Fruit fly (Drosophila melanogaster) whole organism, adult: ENCODE data around the gene CG11619.
A peak's percentile ranks its signal among the peaks of the same experiment; 100 is the strongest.

ENCODE experiments used
- CG11617 ChIP-seq: fragments of 200-800 bp; sonication (Bioruptor generic); optimal IDR thresholded peaks from 2 replicates; lab custom pipeline; 2017; ENCODE audit warnings: mild to moderate bottlenecking, missing biosample characterization, missing genetic modification reagents, missing genetic modification characterization
- CG12768 ChIP-seq: fragments of 200-800 bp; sonication (Bioruptor generic); optimal IDR thresholded peaks from 2 replicates; lab custom pipeline; 2017; ENCODE audit warnings: missing biosample characterization, missing genetic modification characterization, mild to moderate bottlenecking, moderate library complexity, missing genetic modification reagents
- CG14711 ChIP-seq: fragments of 200-800 bp; sonication (Bioruptor generic); optimal IDR thresholded peaks from 2 replicates; lab custom pipeline; 2018; ENCODE audit warnings: missing biosample characterization, mild to moderate bottlenecking, missing genetic modification characterization, moderate library complexity
- CG1620 ChIP-seq: fragments of 200-800 bp; sonication (Bioruptor generic); optimal IDR thresholded peaks from 2 replicates; lab custom pipeline; 2016; ENCODE audit warnings: missing biosample characterization, missing genetic modification characterization
- CG33017 ChIP-seq: fragments of 200-800 bp; sonication (Bioruptor generic); optimal IDR thresholded peaks from 2 replicates; lab custom pipeline; 2018; ENCODE audit warnings: missing biosample characterization, mild to moderate bottlenecking, missing genetic modification characterization, moderate library complexity
- CG5204 ChIP-seq: fragments of 200-800 bp; sonication (Bioruptor generic); optimal IDR thresholded peaks from 2 replicates; lab custom pipeline; 2016; ENCODE audit warnings: missing biosample characterization, missing genetic modification characterization
- CG7045 ChIP-seq: fragments of 200-800 bp; sonication (Bioruptor generic); optimal IDR thresholded peaks from 2 replicates; lab custom pipeline; 2017; ENCODE audit warnings: missing biosample characterization, mild to moderate bottlenecking, missing genetic modification characterization
- CG7101 ChIP-seq: fragments of 200-800 bp; sonication (Bioruptor generic); optimal IDR thresholded peaks from 2 replicates; lab custom pipeline; 2018; ENCODE audit warnings: missing biosample characterization, mild to moderate bottlenecking, missing genetic modification characterization, moderate library complexity
- Clk ChIP-seq: fragments of 200-800 bp; sonication (Bioruptor generic); optimal IDR thresholded peaks from 2 replicates; lab custom pipeline; 2017; ENCODE audit warnings: missing biosample characterization, missing genetic modification characterization
- Crg-1 ChIP-seq: fragments of 200-800 bp; sonication (Bioruptor generic); optimal IDR thresholded peaks from 2 replicates; lab custom pipeline; 2016; ENCODE audit warnings: missing biosample characterization, missing genetic modification characterization
- Hr96 ChIP-seq: fragments of 200-800 bp; sonication (Bioruptor generic); optimal IDR thresholded peaks from 2 replicates; lab custom pipeline; 2016; ENCODE audit warnings: missing biosample characterization, missing genetic modification characterization
- Mnt ChIP-seq: fragments of 200-800 bp; sonication (Bioruptor generic); optimal IDR thresholded peaks from 2 replicates; lab custom pipeline; 2016; ENCODE audit warnings: missing biosample characterization, mild to moderate bottlenecking, missing genetic modification characterization
- bab1 ChIP-seq: fragments of 200-800 bp; sonication (Bioruptor generic); optimal IDR thresholded peaks from 3 replicates; lab custom pipeline; 2019; ENCODE audit warnings: missing biosample characterization, mild to moderate bottlenecking, missing genetic modification characterization, moderate library complexity
- cic ChIP-seq: fragments of 200-800 bp; sonication (Bioruptor generic); optimal IDR thresholded peaks from 2 replicates; lab custom pipeline; 2017; ENCODE audit warnings: missing biosample characterization, mild to moderate bottlenecking, missing genetic modification characterization, moderate library complexity
- cnc ChIP-seq, 2 experiments: fragments of >200 bp; optimal IDR thresholded peaks; 2 replicates each; lab custom pipeline; 2017
- kay ChIP-seq: fragments of 200-800 bp; sonication (Bioruptor generic); peaks from one replicate; lab custom pipeline; 2016; ENCODE audit warnings: missing biosample characterization, missing genetic modification characterization, borderline replicate concordance
- ovo ChIP-seq: fragments of 200-800 bp; sonication (Bioruptor generic); optimal IDR thresholded peaks from 2 replicates; lab custom pipeline; 2016; ENCODE audit warnings: missing biosample characterization, missing genetic modification characterization
- pad ChIP-seq: fragments of 200-800 bp; sonication (Bioruptor generic); optimal IDR thresholded peaks from 3 replicates; lab custom pipeline; 2017; ENCODE audit warnings: missing biosample characterization, missing genetic modification characterization, mild to moderate bottlenecking, moderate library complexity, missing genetic modification reagents
- tj ChIP-seq: fragments of 200-800 bp; sonication (Bioruptor generic); optimal IDR thresholded peaks from 3 replicates; lab custom pipeline; 2017; ENCODE audit warnings: missing biosample characterization, mild to moderate bottlenecking, missing genetic modification characterization, moderate library complexity
- toe ChIP-seq: fragments of 200-800 bp; sonication (Bioruptor generic); optimal IDR thresholded peaks from 2 replicates; lab custom pipeline; 2016; ENCODE audit warnings: missing biosample characterization, missing genetic modification characterization

The CG11619 gene

DNA sequence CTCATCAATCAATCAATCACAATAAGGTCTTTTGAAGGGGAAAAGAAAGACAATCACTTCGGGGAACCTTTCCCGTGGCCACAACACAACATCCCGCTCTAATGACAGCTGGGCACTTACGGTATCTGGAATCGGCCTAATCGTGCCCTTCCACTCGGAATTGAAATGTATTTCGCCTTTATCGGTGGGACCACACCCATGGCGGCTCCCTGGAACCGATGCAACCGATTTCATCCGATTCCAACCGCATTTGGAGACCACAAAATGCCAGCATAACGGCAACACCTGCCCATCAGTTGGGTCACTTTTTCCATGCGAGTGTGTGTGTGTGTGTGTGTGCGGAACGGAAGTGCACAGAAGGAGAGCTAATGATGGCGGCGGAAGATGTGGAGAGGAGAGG, 44.6 kb upstream of the CG11619 start:
- no peak for TF ChIP-seq CG14711 (tag; lab: Kevin White, UChicago)
- TF ChIP-seq bab1 (GFP tag; lab: Kevin White, UChicago), result no peak
- no peak for TF ChIP-seq Crg-1
- TF ChIP-seq tj (GFP tag; lab: Kevin White, UChicago), result no peak
- TF ChIP-seq CG11617 (GFP tag; lab: Kevin White, UChicago), result no peak
- TF ChIP-seq Mnt (GFP tag; lab: Kevin White, UChicago), result no peak
- no peak for TF ChIP-seq CG1620 (GFP tag; lab: Kevin White, UChicago)
- TF ChIP-seq CG5204 (GFP tag; lab: Kevin White, UChicago), result no peak
- TF ChIP-seq cic (GFP tag; lab: Kevin White, UChicago), result no peak
- TF ChIP-seq CG33017 (tag; lab: Kevin White, UChicago), result no peak
- TF ChIP-seq ovo (GFP tag; lab: Kevin White, UChicago), result no peak
- TF ChIP-seq cnc (optimal IDR thresholded peaks at IDR 0.05; lab: Kevin White, UChicago), result no peak
- no peak for TF ChIP-seq CG7045 (GFP tag; lab: Kevin White, UChicago)
- no peak for TF ChIP-seq toe (GFP tag; lab: Kevin White, UChicago)

DNA sequence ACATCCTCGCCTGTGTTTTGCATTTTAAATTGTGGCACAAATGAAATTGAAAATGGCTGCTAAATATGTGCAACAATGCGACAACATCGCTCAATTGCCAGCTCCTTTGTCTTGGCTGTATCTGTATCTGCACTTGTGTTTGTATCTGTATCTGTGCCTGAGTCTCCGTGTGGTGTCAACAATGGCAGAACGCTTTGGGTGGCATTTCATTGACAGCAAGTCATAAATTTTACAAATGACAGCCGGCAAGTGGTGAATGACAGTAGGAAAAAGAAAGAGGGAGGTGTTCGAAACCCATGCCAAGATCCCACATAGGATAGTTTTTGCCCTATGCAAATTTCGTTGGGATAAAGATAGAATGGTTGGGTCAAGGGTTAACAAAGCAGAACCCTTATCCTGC, 43.7 kb upstream of the CG11619 start:
- no peak for TF ChIP-seq tj (GFP tag; lab: Kevin White, UChicago)
- no peak for TF ChIP-seq cic (GFP tag; lab: Kevin White, UChicago)
- no peak for TF ChIP-seq CG12768 (GFP tag; lab: Kevin White, UChicago)
- no peak for TF ChIP-seq Hr96 (GFP tag; lab: Kevin White, UChicago)
- TF ChIP-seq CG5204 (GFP tag; lab: Kevin White, UChicago), result no peak
- TF ChIP-seq Clk (GFP tag; lab: Kevin White, UChicago), result no peak
- TF ChIP-seq pad, result no peak
- no peak for TF ChIP-seq CG7045 (GFP tag; lab: Kevin White, UChicago)
- TF ChIP-seq ovo (GFP tag; lab: Kevin White, UChicago), result no peak
- TF ChIP-seq CG11617 (GFP tag; lab: Kevin White, UChicago), result no peak
- no peak for TF ChIP-seq cnc (optimal IDR thresholded peaks at IDR 0.05; lab: Kevin White, UChicago)
- TF ChIP-seq CG7101 (tag; lab: Kevin White, UChicago), result no peak

DNA sequence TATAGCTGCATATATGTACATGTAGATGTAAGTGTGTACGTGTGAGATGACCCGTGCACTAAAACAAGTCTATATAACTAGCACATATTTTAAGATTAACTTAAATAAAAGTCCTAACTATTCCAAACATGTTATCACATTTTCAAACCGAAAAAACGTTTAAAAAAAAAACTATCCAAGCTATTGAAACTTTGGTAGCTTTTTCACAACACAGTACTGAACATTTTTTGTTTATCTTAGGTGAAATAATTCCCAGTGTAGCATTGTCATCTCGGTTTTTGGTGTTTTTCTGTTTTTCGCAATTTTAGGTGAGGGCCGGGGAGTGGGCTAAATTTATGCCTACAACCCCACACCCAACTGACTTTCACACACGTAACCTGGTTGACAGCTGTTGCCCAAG, 39.0 kb upstream of the CG11619 start:
- TF ChIP-seq CG12768 (GFP tag; lab: Kevin White, UChicago), result no peak
- TF ChIP-seq CG7101 (tag; lab: Kevin White, UChicago), result no peak
- no peak for TF ChIP-seq Mnt (GFP tag; lab: Kevin White, UChicago)
- TF ChIP-seq Crg-1, result no peak
- TF ChIP-seq bab1 (GFP tag; lab: Kevin White, UChicago), result no peak
- TF ChIP-seq cnc (optimal IDR thresholded peaks at IDR 0.05; lab: Kevin White, UChicago), result no peak
- no peak for TF ChIP-seq CG5204 (GFP tag; lab: Kevin White, UChicago)
- TF ChIP-seq tj (GFP tag; lab: Kevin White, UChicago), result no peak
- TF ChIP-seq CG7045 (GFP tag; lab: Kevin White, UChicago), result no peak
- no peak for TF ChIP-seq CG11617 (GFP tag; lab: Kevin White, UChicago)
- TF ChIP-seq CG33017 (tag; lab: Kevin White, UChicago), result no peak

DNA sequence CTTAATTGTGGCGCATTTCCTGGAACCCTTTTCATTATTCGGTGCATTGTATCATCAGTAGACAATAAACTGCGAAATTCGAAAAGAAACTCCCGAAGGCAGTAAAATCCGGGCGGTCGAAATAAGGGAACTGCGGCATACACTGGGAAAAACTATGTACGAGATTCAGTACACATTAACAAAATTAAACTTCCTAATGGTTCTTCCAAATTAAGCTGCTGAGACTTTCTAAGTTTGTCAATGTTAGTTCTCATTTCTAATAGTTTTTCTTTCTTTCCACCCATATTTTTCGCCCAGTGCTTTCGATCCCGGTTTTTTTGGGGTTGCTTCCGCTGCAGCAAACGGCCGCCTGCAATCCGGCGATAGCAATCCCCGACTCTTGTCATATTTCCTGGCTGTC, 36.7 kb upstream of the CG11619 start:
- TF ChIP-seq CG1620 (GFP tag; lab: Kevin White, UChicago) (no peak), tj (GFP tag; lab: Kevin White, UChicago) (no peak), CG5204 (GFP tag; lab: Kevin White, UChicago) (no peak), kay (GFP tag; lab: Kevin White, UChicago) (no peak), Clk (GFP tag; lab: Kevin White, UChicago) (no peak), CG7045 (GFP tag; lab: Kevin White, UChicago) (no peak), Crg-1 (no peak), CG14711 (tag; lab: Kevin White, UChicago) (no peak), CG12768 (GFP tag; lab: Kevin White, UChicago) (no peak), toe (GFP tag; lab: Kevin White, UChicago) (no peak), ovo (GFP tag; lab: Kevin White, UChicago) (no peak), CG11617 (GFP tag; lab: Kevin White, UChicago) (no peak), CG7101 (tag; lab: Kevin White, UChicago) (no peak)

DNA sequence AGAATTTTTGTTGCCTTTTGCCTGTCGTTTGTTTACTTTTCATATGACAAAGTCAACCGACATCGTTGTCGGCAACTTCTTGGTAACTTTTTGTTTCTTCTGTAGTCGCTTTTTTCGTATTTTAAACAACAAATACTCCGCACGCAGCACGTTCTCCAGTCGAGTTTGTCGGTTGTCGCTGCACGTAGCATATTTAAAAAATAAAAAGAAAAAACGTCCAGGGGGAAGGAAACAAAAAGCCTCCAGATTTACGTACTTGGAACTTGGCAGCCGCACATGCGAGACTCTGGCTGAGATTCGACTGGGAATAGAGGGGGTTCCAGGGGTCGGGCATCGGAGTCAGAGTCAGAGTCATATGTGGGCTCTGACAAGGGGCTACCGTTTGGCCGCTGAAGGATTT, 33.6 kb upstream of the CG11619 start:
- no peak for TF ChIP-seq Clk (GFP tag; lab: Kevin White, UChicago)
- TF ChIP-seq CG7101 (tag; lab: Kevin White, UChicago), result no peak
- TF ChIP-seq CG5204 (GFP tag; lab: Kevin White, UChicago), result no peak
- TF ChIP-seq Hr96 (GFP tag; lab: Kevin White, UChicago), result no peak
- TF ChIP-seq CG11617 (GFP tag; lab: Kevin White, UChicago), result no peak

DNA sequence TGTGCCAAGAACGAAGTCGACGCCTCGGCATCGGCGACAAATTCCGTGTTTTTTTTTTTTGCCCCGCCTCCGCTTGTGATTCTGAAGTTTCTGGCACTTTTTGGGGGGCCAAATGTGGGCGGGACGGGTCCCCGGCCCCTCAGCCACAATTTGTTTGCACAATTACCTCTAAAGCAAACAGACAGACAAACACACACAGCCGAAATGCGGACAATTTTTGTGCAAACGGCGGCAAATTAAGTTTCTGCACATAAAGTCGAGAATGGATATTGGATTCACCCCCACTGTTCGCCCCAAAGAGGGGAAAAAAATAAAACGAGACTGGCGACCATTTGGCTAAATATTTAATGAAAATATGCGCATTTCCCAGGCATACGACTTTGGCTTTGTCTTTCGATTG, 32.3 kb upstream of the CG11619 start:
- TF ChIP-seq tj (GFP tag; lab: Kevin White, UChicago) (peak; percentile 78), CG7045 (GFP tag; lab: Kevin White, UChicago) (no peak)

DNA sequence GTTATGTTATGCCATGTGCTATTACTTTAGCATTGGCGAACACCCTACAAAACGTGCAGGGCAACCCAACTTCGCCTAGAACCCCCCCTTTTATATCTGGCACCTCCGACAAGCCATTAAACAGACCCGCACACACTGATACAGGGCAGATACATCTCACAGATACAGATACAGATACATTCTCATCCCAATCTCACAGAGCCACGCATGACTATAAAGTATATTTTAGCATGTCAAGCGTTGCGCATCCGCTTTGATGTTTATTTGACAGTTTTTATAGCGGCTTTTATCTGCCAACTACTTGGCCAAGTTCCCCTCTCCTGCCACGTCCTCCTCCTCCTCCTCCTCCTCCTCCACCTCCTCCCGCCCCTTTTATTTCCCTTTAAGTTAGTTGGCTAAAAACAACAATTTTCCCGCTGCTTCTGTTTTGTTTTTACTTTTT, 31.2 kb upstream of the CG11619 start:
- no peak for TF ChIP-seq CG5204 (GFP tag; lab: Kevin White, UChicago)
- no peak for TF ChIP-seq CG7045 (GFP tag; lab: Kevin White, UChicago)
- TF ChIP-seq toe (GFP tag; lab: Kevin White, UChicago), result no peak
- TF ChIP-seq CG33017 (tag; lab: Kevin White, UChicago), result no peak
- TF ChIP-seq tj (GFP tag; lab: Kevin White, UChicago), result no peak
- TF ChIP-seq Hr96 (GFP tag; lab: Kevin White, UChicago), result no peak
- TF ChIP-seq pad, result no peak
- TF ChIP-seq CG14711 (tag; lab: Kevin White, UChicago), result no peak
- TF ChIP-seq CG11617 (GFP tag; lab: Kevin White, UChicago), result no peak
- TF ChIP-seq Clk (GFP tag; lab: Kevin White, UChicago), result no peak
- no peak for TF ChIP-seq ovo (GFP tag; lab: Kevin White, UChicago)
- TF ChIP-seq CG12768 (GFP tag; lab: Kevin White, UChicago), result no peak
- TF ChIP-seq kay (GFP tag; lab: Kevin White, UChicago), result no peak
- TF ChIP-seq cic (GFP tag; lab: Kevin White, UChicago), result no peak
- no peak for TF ChIP-seq CG1620 (GFP tag; lab: Kevin White, UChicago)
- TF ChIP-seq bab1 (GFP tag; lab: Kevin White, UChicago), result no peak
